Worm (Caenorhabditis elegans): ENCODE data around the gene T16G1.2.

ce11 chrV:12968555-12968954 is 39.3 kb downstream of the T16G1.2 start, which contains the start of gene lin-46:
- no peak for TF ChIP-seq ama-1 (optimal IDR thresholded peaks at IDR 0.05)
- TF ChIP-seq hmg-4 (GFP tag; optimal IDR thresholded peaks at IDR 0.05) = no peak
- TF ChIP-seq flt-1 (GFP tag; IDR thresholded peaks at IDR 0.05) = no peak
- TF ChIP-seq pes-1 (GFP tag; IDR thresholded peaks at IDR 0.05) = no peak
- no peak for TF ChIP-seq aly-1 (tag; optimal IDR thresholded peaks at IDR 0.05)
- TF ChIP-seq B0310.2 (tag; optimal IDR thresholded peaks at IDR 0.05) = no peak
- TF ChIP-seq ets-7 (tag; optimal IDR thresholded peaks at IDR 0.05) = no peak
- no peak for TF ChIP-seq ceh-36 (tag; optimal IDR thresholded peaks at IDR 0.05)
- TF ChIP-seq ceh-13 (GFP tag; optimal IDR thresholded peaks at IDR 0.05) = no peak
- TF ChIP-seq F13C5.2 (tag; optimal IDR thresholded peaks at IDR 0.05) = no peak
- TF ChIP-seq hmbx-1 (tag; optimal IDR thresholded peaks at IDR 0.05) = no peak
- no peak for TF ChIP-seq tbx-11 (GFP tag; IDR thresholded peaks at IDR 0.05)
- no peak for TF ChIP-seq tra-4 (tag; optimal IDR thresholded peaks at IDR 0.05)

All from whole organism, early embryonic.